Worm (Caenorhabditis elegans) whole organism, L4 larva: ENCODE results near the gene unc-39.

Source experiments
- aly-2 ChIP-seq: sonication (generic microtip); optimal IDR thresholded peaks from 2 replicates; lab custom pipeline; 2018; ENCODE audit warnings: missing biosample characterization, missing genetic modification characterization
- ctbp-1 ChIP-seq: fragments of 200-800 bp; sonication (Bioruptor generic); IDR thresholded peaks from 2 replicates; pipeline ENCODE4 v1.3.6; 2022; ENCODE audit warnings: missing genetic modification reagents, missing genetic modification characterization, missing compliant biosample characterization
- daf-12 ChIP-seq: fragments of 150-350 bp; optimal IDR thresholded peaks from 2 replicates; lab custom pipeline; 2014; ENCODE audit warnings: missing biosample characterization, missing genetic modification reagents, missing genetic modification characterization
- dpl-1 ChIP-seq: fragments of 150-350 bp; optimal IDR thresholded peaks from 2 replicates; lab custom pipeline; 2014; ENCODE audit warnings: missing biosample characterization, missing genetic modification reagents, missing genetic modification characterization
- dve-1 ChIP-seq: sonication (generic microtip); optimal IDR thresholded peaks from 2 replicates; lab custom pipeline; 2017; ENCODE audit warnings: antibody characterized with exemption, mild to moderate bottlenecking, missing genetic modification characterization, missing compliant biosample characterization; ENCODE audit not compliant: insufficient read depth
- gei-8 ChIP-seq: fragments of 200-800 bp; sonication (Bioruptor generic); optimal IDR thresholded peaks from 2 replicates; lab custom pipeline; 2018; ENCODE audit warnings: mild to moderate bottlenecking, missing genetic modification characterization, missing compliant biosample characterization
- madf-9 ChIP-seq: fragments of 200-800 bp; sonication (Bioruptor generic); conservative IDR thresholded peaks from 2 replicates; pipeline ENCODE4 v1.3.6; 2022; ENCODE audit warnings: missing genetic modification reagents, missing genetic modification characterization, missing compliant biosample characterization
- nhr-10 ChIP-seq: fragments of 150-350 bp; optimal IDR thresholded peaks from 2 replicates; lab custom pipeline; 2014; ENCODE audit warnings: missing biosample characterization, missing genetic modification characterization
- nhr-237 ChIP-seq: sonication (generic microtip); optimal IDR thresholded peaks from 2 replicates; lab custom pipeline; 2017; ENCODE audit warnings: missing biosample characterization, missing genetic modification characterization
- nhr-28 ChIP-seq: fragments of 150-350 bp; optimal IDR thresholded peaks from 2 replicates; lab custom pipeline; 2014; ENCODE audit warnings: missing biosample characterization, missing genetic modification characterization
- nhr-42 ChIP-seq: fragments of 200-800 bp; sonication (Bioruptor generic); IDR thresholded peaks from 2 replicates; pipeline ENCODE4 v1.3.6; 2022; ENCODE audit warnings: missing genetic modification characterization, missing compliant biosample characterization
- zfp-2 ChIP-seq: sonication (generic microtip); optimal IDR thresholded peaks from 2 replicates; lab custom pipeline; 2016; ENCODE audit warnings: mild to moderate bottlenecking, missing genetic modification characterization, missing compliant biosample characterization

ce11 chrV:14396123-14396669, 23.3 kb downstream of the unc-39 start:
- TF ChIP-seq dpl-1 (GFP tag; lab: Kevin White, UChicago) (no peak), nhr-28 (tag; lab: Kevin White, UChicago) (no peak), daf-12 (tag; lab: Kevin White, UChicago) (no peak), aly-2 (tag; lab: Kevin White, UChicago) (no peak), nhr-237 (no peak), madf-9 (GFP tag; lab: Robert Waterston, UW) (no peak), ctbp-1 (no peak), gei-8 (GFP tag; lab: Kevin White, UChicago) (no peak), dve-1 (tag; lab: Kevin White, UChicago) (no peak), nhr-10 (no peak), zfp-2 (tag; lab: Kevin White, UChicago) (no peak), nhr-42 (GFP tag; lab: Robert Waterston, UW) (no peak)
